Worm (Caenorhabditis elegans): ENCODE measurements around the gene T14B4.9.

DNA sequence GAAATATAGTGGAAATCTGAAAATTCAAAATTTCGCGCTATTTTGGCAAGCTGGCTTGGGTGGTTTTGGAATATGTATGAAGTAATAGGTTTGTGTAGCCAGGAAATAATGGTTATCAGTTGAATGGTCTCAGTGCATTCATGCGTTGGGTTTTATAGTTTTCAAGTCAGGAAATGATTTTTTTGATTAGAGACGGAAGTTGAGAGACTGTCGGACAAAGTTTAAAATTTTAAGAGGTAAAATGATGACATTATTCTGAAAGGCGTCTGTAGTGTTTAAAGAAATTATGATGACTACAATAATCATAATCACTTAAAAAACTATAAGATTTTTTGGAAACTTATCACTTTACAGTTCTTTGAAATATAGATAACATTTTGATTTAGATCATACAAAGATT lies 32.1 kb downstream of the T14B4.9 start, which contains the start of gene C18H9.6:
- TF ChIP-seq him-1 (tag; optimal IDR thresholded peaks at IDR 0.05) = no peak
- no peak for TF ChIP-seq nfya-2 (GFP tag; IDR thresholded peaks at IDR 0.05)
- TF ChIP-seq Y53G8AR.9 (GFP tag; conservative IDR thresholded peaks at IDR 0.05) = no peak

All from whole organism, young adult.